Worm (Caenorhabditis elegans) whole organism, L4 larva: ENCODE measurements around the gene irld-8.

ENCODE experiments used
- F26F4.8 ChIP-seq: fragments of 200-800 bp; sonication (Bioruptor generic); conservative IDR thresholded peaks from 2 replicates; pipeline ENCODE4 v1.3.6; 2022; ENCODE audit warnings: missing genetic modification characterization, missing compliant biosample characterization
- daf-12 ChIP-seq: fragments of 150-350 bp; optimal IDR thresholded peaks from 2 replicates; lab custom pipeline; 2014; ENCODE audit warnings: missing biosample characterization, missing genetic modification reagents, missing genetic modification characterization
- daf-16 ChIP-seq, 3 experiments: sonication (generic microtip); optimal IDR thresholded peaks; 2 replicates each; lab custom pipeline; 2016 to 2017; ENCODE audit warnings: missing genetic modification characterization in 3 of 3, missing genetic modification reagents in 3 of 3, mild to moderate bottlenecking in 2 of 3, missing compliant biosample characterization in 2 of 3, missing biosample characterization in 1 of 3, moderate library complexity in 1 of 3
- egl-27 ChIP-seq: sonication (generic microtip); optimal IDR thresholded peaks from 3 replicates; lab custom pipeline; 2017; ENCODE audit warnings: missing biosample characterization, missing genetic modification reagents, missing genetic modification characterization
- fos-1 ChIP-seq: fragments of 150-350 bp; optimal IDR thresholded peaks from 2 replicates; lab custom pipeline; 2014; ENCODE audit warnings: missing biosample characterization, missing genetic modification characterization
- gei-8 ChIP-seq: fragments of 200-800 bp; sonication (Bioruptor generic); optimal IDR thresholded peaks from 2 replicates; lab custom pipeline; 2018; ENCODE audit warnings: mild to moderate bottlenecking, missing genetic modification characterization, missing compliant biosample characterization
- hlh-11 ChIP-seq: fragments of 200-800 bp; sonication (Bioruptor generic); optimal IDR thresholded peaks from 2 replicates; lab custom pipeline; 2018; ENCODE audit warnings: mild to moderate bottlenecking, missing genetic modification characterization, missing compliant biosample characterization
- lim-7 ChIP-seq: fragments of 200-800 bp; sonication (Bioruptor generic); IDR thresholded peaks from 2 replicates; pipeline ENCODE4 v1.3.6; 2022; ENCODE audit warnings: missing genetic modification characterization, missing compliant biosample characterization
- lir-3 ChIP-seq: sonication (generic microtip); optimal IDR thresholded peaks from 2 replicates; lab custom pipeline; 2016; ENCODE audit warnings: mild to moderate bottlenecking, missing genetic modification characterization, missing compliant biosample characterization
- madf-5 ChIP-seq, 2 experiments: fragments of 200-800 bp; sonication (Bioruptor generic); IDR thresholded peaks; 2 replicates each; pipeline ENCODE4 v1.3.6; 2022; ENCODE audit warnings: missing compliant biosample characterization in 2 of 2, missing genetic modification characterization in 2 of 2
- mdt-29 ChIP-seq: fragments of 200-800 bp; sonication (Bioruptor generic); IDR thresholded peaks from 2 replicates; pipeline ENCODE4 v1.3.6; 2022; ENCODE audit warnings: missing genetic modification reagents, missing genetic modification characterization, missing compliant biosample characterization
- mxl-2 ChIP-seq: fragments of 200-800 bp; sonication (Bioruptor generic); conservative IDR thresholded peaks from 2 replicates; pipeline ENCODE4 v1.3.6; 2022; ENCODE audit warnings: missing genetic modification reagents, missing genetic modification characterization, missing compliant biosample characterization
- nhr-41 ChIP-seq: fragments of 200-800 bp; sonication (Bioruptor generic); IDR thresholded peaks from 2 replicates; pipeline ENCODE4 v1.3.6; 2022; ENCODE audit warnings: missing genetic modification reagents, missing genetic modification characterization, missing compliant biosample characterization
- nhr-42 ChIP-seq: fragments of 200-800 bp; sonication (Bioruptor generic); IDR thresholded peaks from 2 replicates; pipeline ENCODE4 v1.3.6; 2022; ENCODE audit warnings: missing genetic modification characterization, missing compliant biosample characterization
- snpc-1.2 ChIP-seq: fragments of 200-800 bp; sonication (Bioruptor generic); IDR thresholded peaks from 2 replicates; pipeline ENCODE4 v1.3.6; 2022; ENCODE audit warnings: missing genetic modification reagents, missing genetic modification characterization, missing compliant biosample characterization
- spr-1 ChIP-seq: sonication (generic microtip); optimal IDR thresholded peaks from 2 replicates; lab custom pipeline; 2016; ENCODE audit warnings: mild to moderate bottlenecking, missing genetic modification characterization, missing compliant biosample characterization
- unc-62 ChIP-seq, 3 experiments: fragments of 150-350 bp in 1 of 3; sonication (generic microtip); optimal IDR thresholded peaks in 2 of 3; peaks in 1 of 3; 1 replicate in 1 of 3; 2 replicates in 2 of 3; lab custom pipeline; 2014 to 2017; ENCODE audit warnings: missing biosample characterization in 3 of 3, missing genetic modification characterization in 3 of 3, missing genetic modification reagents in 3 of 3, missing genotype in 1 of 3

Gene irld-8

ce11 chrIV:8164515-8164914 is 49.0 kb downstream of the irld-8 start:
- TF ChIP-seq nhr-41 (no peak), unc-62 (GFP tag; optimal IDR thresholded peaks at IDR 0.05 in 1 of 2; lab: Kevin White, UChicago) (peak in 1 of 2 experiments; percentile 94), unc-62 (tag; optimal IDR thresholded peaks at IDR 0.05; lab: Kevin White, UChicago) (no peak)

DNA sequence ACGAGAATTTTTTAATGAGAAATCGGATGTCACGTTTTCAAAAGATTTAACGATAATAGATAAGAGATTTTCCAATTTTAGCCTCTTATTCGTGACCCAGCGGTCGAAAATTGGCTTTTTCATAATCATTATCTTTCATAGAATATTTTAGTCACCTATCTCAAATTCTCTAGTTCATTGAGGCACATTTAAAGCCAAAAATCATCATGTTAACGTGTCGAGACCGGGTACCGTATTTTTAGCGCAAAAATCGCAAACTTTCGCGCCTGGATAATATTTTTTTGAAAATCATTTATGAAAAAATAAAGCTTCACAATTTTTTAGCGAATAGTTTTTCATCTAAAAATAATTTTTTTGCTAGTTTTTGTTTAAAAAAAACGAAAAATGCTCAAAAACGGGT is 50.4 kb downstream of the irld-8 start, which contains the start of gene B0218.7:
Gene B0218.7 (minus strand): TSS at position 101 of the 400 bp plus-strand sequence.
- TF ChIP-seq daf-12 (tag; lab: Kevin White, UChicago), result no peak
- no peak for TF ChIP-seq mdt-29 (GFP tag; lab: Robert Waterston, UW)
- TF ChIP-seq lim-7 (GFP tag; lab: Robert Waterston, UW), result no peak
- no peak for TF ChIP-seq mxl-2 (GFP tag; lab: Robert Waterston, UW)
- no peak for TF ChIP-seq F26F4.8
- TF ChIP-seq egl-27 (tag; lab: Kevin White, UChicago), result no peak
- TF ChIP-seq snpc-1.2 (GFP tag; lab: Robert Waterston, UW), result no peak
- no peak for TF ChIP-seq daf-16 (GFP tag; optimal IDR thresholded peaks at IDR 0.05; lab: Kevin White, UChicago)
- TF ChIP-seq daf-16 (tag; optimal IDR thresholded peaks at IDR 0.05; lab: Kevin White, UChicago), result no peak
- TF ChIP-seq hlh-11 (tag; lab: Kevin White, UChicago), result no peak
- TF ChIP-seq madf-5 (GFP tag; IDR thresholded peaks at IDR 0.05; lab: Robert Waterston, UW), result no peak
- TF ChIP-seq fos-1 (tag; lab: Kevin White, UChicago), result no peak
- TF ChIP-seq spr-1 (tag; lab: Kevin White, UChicago), result no peak
- TF ChIP-seq nhr-42 (GFP tag; lab: Robert Waterston, UW), result no peak
- no peak for TF ChIP-seq lir-3 (tag; lab: Kevin White, UChicago)
- no peak for TF ChIP-seq gei-8 (GFP tag; lab: Kevin White, UChicago)
